Fruit fly (Drosophila melanogaster) whole organism, embryonic: ENCODE measurements around the gene Sodh1.

Source experiments
- Ada2b ChIP-seq: fragments of 200-800 bp; sonication (Bioruptor generic); IDR thresholded peaks from 2 replicates; pipeline ENCODE4 v1.3.6; 2022; ENCODE audit warnings: missing biosample characterization, missing genetic modification characterization
- B-H2 ChIP-seq: fragments of 200-800 bp; sonication (Bioruptor generic); optimal IDR thresholded peaks from 2 replicates; lab custom pipeline; 2018; ENCODE audit warnings: missing biosample characterization, mild to moderate bottlenecking, missing genetic modification characterization
- CG10274 ChIP-seq: fragments of 200-800 bp; sonication (Bioruptor generic); optimal IDR thresholded peaks from 3 replicates; lab custom pipeline; 2017; ENCODE audit warnings: missing biosample characterization, mild to moderate bottlenecking, missing genetic modification characterization
- CG10543 ChIP-seq: fragments of 200-800 bp; sonication (Bioruptor generic); optimal IDR thresholded peaks from 3 replicates; lab custom pipeline; 2017; ENCODE audit warnings: missing biosample characterization, mild to moderate bottlenecking, missing genetic modification characterization, moderate library complexity
- CG12299 ChIP-seq: fragments of 200-800 bp; sonication (Bioruptor generic); optimal IDR thresholded peaks from 2 replicates; lab custom pipeline; 2018; ENCODE audit warnings: missing biosample characterization, mild to moderate bottlenecking, missing genetic modification characterization
- CG12391 ChIP-seq: fragments of 200-800 bp; sonication (Bioruptor generic); optimal IDR thresholded peaks from 3 replicates; lab custom pipeline; 2018; ENCODE audit warnings: missing biosample characterization, mild to moderate bottlenecking, missing genetic modification characterization, moderate library complexity
- CG13624 ChIP-seq: fragments of 200-800 bp; sonication (Bioruptor generic); optimal IDR thresholded peaks from 2 replicates; lab custom pipeline; 2016; ENCODE audit warnings: missing biosample characterization, missing genetic modification characterization
- CG15601 ChIP-seq: fragments of 200-800 bp; sonication (Bioruptor generic); optimal IDR thresholded peaks from 3 replicates; lab custom pipeline; 2019; ENCODE audit warnings: missing biosample characterization, mild to moderate bottlenecking, missing genetic modification characterization, moderate library complexity
- CG1603 ChIP-seq: fragments of 200-800 bp; sonication (Bioruptor generic); optimal IDR thresholded peaks from 2 replicates; lab custom pipeline; 2019; ENCODE audit warnings: missing biosample characterization, mild to moderate bottlenecking, missing genetic modification characterization, moderate library complexity
- CG1647 ChIP-seq: fragments of 200-800 bp; sonication (Bioruptor generic); optimal IDR thresholded peaks from 3 replicates; lab custom pipeline; 2016; ENCODE audit warnings: missing biosample characterization, missing genetic modification characterization
- CG18011 ChIP-seq: fragments of 200-800 bp; sonication (Bioruptor generic); optimal IDR thresholded peaks from 2 replicates; lab custom pipeline; 2017; ENCODE audit warnings: missing biosample characterization, missing genetic modification characterization, mild to moderate bottlenecking, moderate library complexity, missing genotype
- CG18619 ChIP-seq: fragments of 200-800 bp; sonication (Bioruptor generic); optimal IDR thresholded peaks from 3 replicates; lab custom pipeline; 2017; ENCODE audit warnings: missing biosample characterization, mild to moderate bottlenecking, missing genetic modification characterization
- CG3163 ChIP-seq: fragments of 200-800 bp; sonication (Bioruptor generic); optimal IDR thresholded peaks from 3 replicates; lab custom pipeline; 2016; ENCODE audit warnings: missing biosample characterization, missing genetic modification characterization
- CG3726 ChIP-seq: fragments of 200-800 bp; sonication (Bioruptor generic); IDR thresholded peaks from 3 replicates; pipeline ENCODE4, ENCODE4 v1.3.6; 2022; ENCODE audit warnings: missing biosample characterization, missing genetic modification characterization
- CG42726 ChIP-seq: fragments of 200-800 bp; sonication (Bioruptor generic); IDR thresholded peaks from 2 replicates; pipeline ENCODE4 v1.3.6; 2022; ENCODE audit warnings: missing biosample characterization, missing genetic modification characterization; ENCODE audit not compliant: partially characterized antibody
- CG43689 ChIP-seq: fragments of 200-800 bp; sonication (Bioruptor generic); IDR thresholded peaks from 2 replicates; pipeline ENCODE4 v1.3.6; 2022; ENCODE audit warnings: missing biosample characterization, missing genetic modification characterization
- CG4424 ChIP-seq: fragments of 200-800 bp; sonication (Bioruptor generic); optimal IDR thresholded peaks from 3 replicates; lab custom pipeline; 2016; ENCODE audit warnings: missing biosample characterization, missing genetic modification characterization
- CG6654 ChIP-seq: fragments of 200-800 bp; sonication (Bioruptor generic); optimal IDR thresholded peaks from 2 replicates; lab custom pipeline; 2017; ENCODE audit warnings: missing biosample characterization, mild to moderate bottlenecking, missing genetic modification characterization
- CG6765 ChIP-seq: fragments of 200-800 bp; sonication (Bioruptor generic); optimal IDR thresholded peaks from 3 replicates; lab custom pipeline; 2017; ENCODE audit warnings: missing biosample characterization, mild to moderate bottlenecking, missing genetic modification characterization
- CG7786 ChIP-seq: fragments of 200-800 bp; sonication (Bioruptor generic); optimal IDR thresholded peaks from 2 replicates; lab custom pipeline; 2016; ENCODE audit warnings: missing biosample characterization, missing genetic modification characterization
- CG9797 ChIP-seq: fragments of 200-800 bp; sonication (Bioruptor generic); optimal IDR thresholded peaks from 3 replicates; lab custom pipeline; 2018; ENCODE audit warnings: missing biosample characterization, mild to moderate bottlenecking, missing genetic modification characterization
- CrebB ChIP-seq: fragments of 200-800 bp; sonication (Bioruptor generic); optimal IDR thresholded peaks from 3 replicates; lab custom pipeline; 2018; ENCODE audit warnings: missing biosample characterization, mild to moderate bottlenecking, missing genetic modification characterization
- D ChIP-seq, 2 experiments: fragments of 200-800 bp in 1 of 2; fragments of >200 bp in 1 of 2; sonication (Bioruptor generic) in 1 of 2; optimal IDR thresholded peaks; 2 replicates in 1 of 2; 3 replicates in 1 of 2; lab custom pipeline; 2017; ENCODE audit warnings: mild to moderate bottlenecking in 1 of 2, missing biosample characterization in 1 of 2, missing genetic modification characterization in 1 of 2, missing genetic modification reagents in 1 of 2
- Dad ChIP-seq: fragments of 200-800 bp; sonication (Bioruptor generic); optimal IDR thresholded peaks from 3 replicates; lab custom pipeline; 2016; ENCODE audit warnings: missing biosample characterization, missing genetic modification characterization
- Dek ChIP-seq: fragments of 200-800 bp; sonication (Bioruptor generic); optimal IDR thresholded peaks from 3 replicates; lab custom pipeline; 2019; ENCODE audit warnings: missing biosample characterization, mild to moderate bottlenecking, missing genetic modification characterization, moderate library complexity
- Hr78 ChIP-seq, 2 experiments: fragments of 200-800 bp in 1 of 2; fragments of >200 bp in 1 of 2; sonication (Bioruptor generic) in 1 of 2; optimal IDR thresholded peaks; 2 replicates each; lab custom pipeline; 2017 to 2019; ENCODE audit warnings: missing biosample characterization in 2 of 2, missing genetic modification characterization in 2 of 2, mild to moderate bottlenecking in 1 of 2, moderate library complexity in 1 of 2
- Meics ChIP-seq: fragments of 200-800 bp; sonication (Bioruptor generic); optimal IDR thresholded peaks from 2 replicates; lab custom pipeline; 2017; ENCODE audit warnings: missing biosample characterization, mild to moderate bottlenecking, missing genetic modification characterization
- Mes4 ChIP-seq: fragments of 200-800 bp; sonication (Bioruptor generic); optimal IDR thresholded peaks from 2 replicates; lab custom pipeline; 2016; ENCODE audit warnings: missing biosample characterization, missing genetic modification characterization
- Nf-YB ChIP-seq: fragments of 200-800 bp; sonication (Bioruptor generic); optimal IDR thresholded peaks from 3 replicates; lab custom pipeline; 2019; ENCODE audit warnings: missing biosample characterization, mild to moderate bottlenecking, missing genetic modification characterization, moderate library complexity
- PHDP ChIP-seq: fragments of 200-800 bp; sonication (Bioruptor generic); optimal IDR thresholded peaks from 3 replicates; lab custom pipeline; 2018; ENCODE audit warnings: missing biosample characterization, mild to moderate bottlenecking, missing genetic modification characterization, moderate library complexity
- ac ChIP-seq: fragments of 200-800 bp; sonication (Bioruptor generic); optimal IDR thresholded peaks from 3 replicates; lab custom pipeline; 2017; ENCODE audit warnings: missing biosample characterization, mild to moderate bottlenecking, missing genetic modification characterization
- amos ChIP-seq: fragments of 200-800 bp; sonication (Bioruptor generic); IDR thresholded peaks from 2 replicates; pipeline ENCODE4 v1.3.6; 2022; ENCODE audit warnings: missing biosample characterization, missing genetic modification characterization; ENCODE audit not compliant: partially characterized antibody
- ara ChIP-seq: fragments of 200-800 bp; sonication (Bioruptor generic); IDR thresholded peaks from 2 replicates; pipeline ENCODE4 v1.3.6; 2022; ENCODE audit warnings: missing biosample characterization, missing genetic modification characterization
- chif ChIP-seq, 2 experiments: fragments of 200-800 bp; sonication (Bioruptor generic); optimal IDR thresholded peaks; 3 replicates each; lab custom pipeline; 2016; ENCODE audit warnings: missing biosample characterization in 2 of 2, missing genetic modification characterization in 2 of 2
- corto ChIP-seq: fragments of 200-800 bp; sonication (Bioruptor generic); optimal IDR thresholded peaks from 2 replicates; lab custom pipeline; 2016; ENCODE audit warnings: missing biosample characterization, mild to moderate bottlenecking, missing genetic modification characterization, moderate library complexity
- dan ChIP-seq: fragments of 200-800 bp; sonication (Bioruptor generic); IDR thresholded peaks from 2 replicates; pipeline ENCODE4 v1.3.6; 2022; ENCODE audit warnings: missing biosample characterization, missing genetic modification characterization
- fd96Cb ChIP-seq: fragments of 200-800 bp; sonication (Bioruptor generic); optimal IDR thresholded peaks from 2 replicates; lab custom pipeline; 2018; ENCODE audit warnings: missing biosample characterization, mild to moderate bottlenecking, missing genetic modification characterization, moderate library complexity
- gce ChIP-seq: fragments of 200-800 bp; sonication (Bioruptor generic); IDR thresholded peaks from 3 replicates; pipeline ENCODE4 v1.3.6; 2022; ENCODE audit warnings: missing biosample characterization, missing genetic modification characterization
- ham ChIP-seq: fragments of 200-800 bp; sonication (Bioruptor generic); IDR thresholded peaks from 2 replicates; pipeline ENCODE4 v1.3.6; 2022; ENCODE audit warnings: missing biosample characterization, missing genetic modification characterization
- hkb ChIP-seq, 2 experiments: fragments of 200-800 bp in 1 of 2; fragments of >200 bp in 1 of 2; sonication (Bioruptor generic) in 1 of 2; IDR thresholded peaks in 1 of 2; optimal IDR thresholded peaks in 1 of 2; 2 replicates each; pipeline versions ENCODE4 v1.3.6 to Lab custom; 2017 to 2022; ENCODE audit warnings: missing biosample characterization in 1 of 2, missing genetic modification characterization in 1 of 2
- onecut ChIP-seq: fragments of 200-800 bp; sonication (Bioruptor generic); IDR thresholded peaks from 2 replicates; pipeline ENCODE4 v1.3.6; 2022; ENCODE audit warnings: missing biosample characterization, missing genetic modification characterization
- sens ChIP-seq: fragments of 200-800 bp; sonication (Bioruptor generic); peaks from one replicate; lab custom pipeline; 2016; ENCODE audit warnings: missing biosample characterization, missing genetic modification characterization
- slbo ChIP-seq: fragments of 200-800 bp; sonication (Bioruptor generic); IDR thresholded peaks from 2 replicates; pipeline ENCODE4 v1.3.6; 2022; ENCODE audit warnings: missing biosample characterization, missing genetic modification characterization
- tgo ChIP-seq: fragments of 200-800 bp; sonication (Bioruptor generic); IDR thresholded peaks from 3 replicates; pipeline ENCODE4 v1.3.6; 2022; ENCODE audit warnings: missing biosample characterization, missing genetic modification characterization
- tna ChIP-seq: fragments of 200-800 bp; sonication (Bioruptor generic); IDR thresholded peaks from 2 replicates; pipeline ENCODE4 v1.3.6; 2022; ENCODE audit warnings: missing biosample characterization, missing genetic modification characterization; ENCODE audit not compliant: partially characterized antibody
- trh ChIP-seq: fragments of 200-800 bp; sonication (Bioruptor generic); optimal IDR thresholded peaks from 2 replicates; lab custom pipeline; 2016; ENCODE audit warnings: missing biosample characterization, missing genetic modification characterization
- twi ChIP-seq: fragments of 200-800 bp; optimal IDR thresholded peaks from 2 replicates; lab custom pipeline; 2019; ENCODE audit warnings: missing biosample characterization, mild to moderate bottlenecking, missing genetic modification characterization, moderate library complexity
- wdn ChIP-seq: fragments of 200-800 bp; sonication (Bioruptor generic); IDR thresholded peaks from 2 replicates; pipeline ENCODE4 v1.3.6; 2022; ENCODE audit warnings: missing biosample characterization, missing genetic modification characterization

The Sodh1 gene

DNA sequence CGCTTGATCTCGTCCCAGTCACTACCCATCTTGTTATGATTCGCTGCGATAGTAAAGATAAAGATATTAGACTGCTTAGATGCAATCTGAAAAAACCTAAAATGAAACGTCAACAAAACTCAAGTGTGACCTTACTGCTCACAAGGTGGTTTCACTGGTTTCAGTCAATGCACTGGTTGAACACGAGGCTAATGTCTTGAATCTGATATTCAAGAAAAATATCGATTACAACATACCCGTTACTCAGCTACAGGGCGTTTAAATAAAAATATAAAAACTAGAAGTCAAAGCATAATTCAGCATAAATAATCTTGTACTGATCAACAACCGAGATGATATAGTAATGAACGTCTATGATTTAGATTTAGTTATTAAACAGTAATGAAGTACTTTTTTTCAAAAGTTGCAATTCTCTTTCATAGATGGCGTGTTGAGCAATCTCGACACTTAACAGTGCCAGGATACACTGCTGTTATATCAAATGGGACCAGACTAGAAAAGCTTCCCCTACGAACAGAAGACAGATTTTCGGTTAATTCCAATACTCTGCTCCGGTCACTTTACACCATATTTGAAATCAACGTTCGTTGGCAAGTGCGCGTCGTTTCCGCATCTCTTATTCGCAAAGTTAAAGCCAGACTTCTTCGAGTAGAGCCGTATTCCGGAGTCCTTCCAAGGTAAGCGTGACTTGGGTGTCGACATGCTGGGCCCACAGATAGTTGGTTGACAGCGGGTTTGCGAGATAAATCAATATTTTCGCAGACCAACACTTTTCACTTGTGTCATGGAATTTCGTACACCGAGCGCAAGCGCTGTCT, 22.4 kb downstream of the Sodh1 start, which contains the start of the genes Ufl1 and CG1943 (continued):
- TF ChIP-seq CG18011 (GFP tag; lab: Kevin White, UChicago) = no peak
- TF ChIP-seq Mes4 (GFP tag; lab: Kevin White, UChicago) = no peak
- no peak for TF ChIP-seq CG18619 (GFP tag; lab: Kevin White, UChicago)
- no peak for TF ChIP-seq CG10274 (GFP tag; lab: Kevin White, UChicago)
- peak; percentile 25 for TF ChIP-seq CG12391 (tag; lab: Kevin White, UChicago)
- no peak for TF ChIP-seq tgo
- TF ChIP-seq Dek (tag; lab: Kevin White, UChicago) = peak; percentile 18
- no peak for TF ChIP-seq PHDP (tag; lab: Kevin White, UChicago)
- TF ChIP-seq CG1603 (tag; lab: Kevin White, UChicago) = peak; percentile 35
- TF ChIP-seq CrebB = no peak
- TF ChIP-seq Hr78 (GFP tag; optimal IDR thresholded peaks at IDR 0.05; lab: Kevin White, UChicago) = no peak
- TF ChIP-seq CG15601 (tag; lab: Kevin White, UChicago) = peak; percentile 96
- TF ChIP-seq CG9797 (GFP tag; lab: Kevin White, UChicago) = peak; percentile 92
- TF ChIP-seq B-H2 = no peak
- no peak for TF ChIP-seq trh (GFP tag; lab: Kevin White, UChicago)
- no peak for TF ChIP-seq gce
- TF ChIP-seq CG6654 = no peak
- peak; percentile 1 for TF ChIP-seq Dad (GFP tag; lab: Kevin White, UChicago)
- TF ChIP-seq CG7786 (GFP tag; lab: Kevin White, UChicago) = no peak
- no peak for TF ChIP-seq D (optimal IDR thresholded peaks at IDR 0.05; lab: Kevin White, UChicago)
- TF ChIP-seq D (GFP tag; optimal IDR thresholded peaks at IDR 0.05; lab: Kevin White, UChicago) = no peak
- no peak for TF ChIP-seq tna (GFP tag; lab: Robert Waterston, UW)
- no peak for TF ChIP-seq CG43689 (GFP tag; lab: Robert Waterston, UW)
- no peak for TF ChIP-seq Meics (GFP tag; lab: Kevin White, UChicago)
- no peak for TF ChIP-seq Ada2b (GFP tag; lab: Robert Waterston, UW)
- no peak for TF ChIP-seq CG12299
- no peak for TF ChIP-seq ham (GFP tag; lab: Robert Waterston, UW)
- no peak for TF ChIP-seq corto (GFP tag; lab: Kevin White, UChicago)
- peak; percentile 38 for TF ChIP-seq ac (GFP tag; lab: Kevin White, UChicago)
- TF ChIP-seq amos = no peak
- no peak for TF ChIP-seq CG13624 (GFP tag; lab: Kevin White, UChicago)
- peak; percentile 90 for TF ChIP-seq onecut
- no peak for TF ChIP-seq CG4424 (GFP tag; lab: Kevin White, UChicago)
- no peak for TF ChIP-seq CG3726 (GFP tag; lab: Robert Waterston, UW)
- no peak for TF ChIP-seq ara (GFP tag; lab: Robert Waterston, UW)
- TF ChIP-seq hkb (optimal IDR thresholded peaks at IDR 0.05; lab: Kevin White, UChicago) = peak; percentile 49
- TF ChIP-seq hkb (GFP tag; IDR thresholded peaks at IDR 0.05; lab: Robert Waterston, UW) = no peak
- TF ChIP-seq fd96Cb (tag; lab: Kevin White, UChicago) = no peak
- TF ChIP-seq sens (GFP tag; lab: Kevin White, UChicago) = peak; percentile 91
- no peak for TF ChIP-seq Nf-YB (GFP tag; lab: Kevin White, UChicago)
- TF ChIP-seq CG1647 (GFP tag; lab: Kevin White, UChicago) = no peak
- no peak for TF ChIP-seq wdn (GFP tag; lab: Robert Waterston, UW)
- TF ChIP-seq CG6765 (GFP tag; lab: Kevin White, UChicago) = no peak
- TF ChIP-seq chif (GFP tag; optimal IDR thresholded peaks at IDR 0.05; lab: Kevin White, UChicago) = no peak
- no peak for TF ChIP-seq CG42726 (GFP tag; lab: Robert Waterston, UW)
- no peak for TF ChIP-seq slbo (GFP tag; lab: Robert Waterston, UW)
- TF ChIP-seq CG3163 (GFP tag; lab: Kevin White, UChicago) = no peak
- no peak for TF ChIP-seq dan
- TF ChIP-seq twi (tag; lab: Kevin White, UChicago) = no peak
- TF ChIP-seq CG10543 (GFP tag; lab: Kevin White, UChicago) = no peak
